Worm (Caenorhabditis elegans): ENCODE data around the gene C16D9.3.

ce11 chrV:8245457-8245856 is 5.6 kb upstream of the C16D9.3 start, which contains the start of gene C16D9.5:
- TF ChIP-seq flt-1 (GFP tag; IDR thresholded peaks at IDR 0.05) = no peak
- TF ChIP-seq ztf-23 (GFP tag; IDR thresholded peaks at IDR 0.05) = no peak
- no peak for TF ChIP-seq ztf-29 (GFP tag; IDR thresholded peaks at IDR 0.05)
- TF ChIP-seq med-1 (GFP tag; optimal IDR thresholded peaks at IDR 0.05; ENCODE audit: insufficient read depth) = no peak
